Worm (Caenorhabditis elegans) whole organism, L1 larva: Measurements from ENCODE around the gene K08B5.1.

Source experiments
- C04F5.9 ChIP-seq: sonication (generic microtip); optimal IDR thresholded peaks from 2 replicates; lab custom pipeline; 2016; ENCODE audit warnings: missing genetic modification characterization, missing compliant biosample characterization
- C16A3.4 ChIP-seq: fragments of 150-350 bp; optimal IDR thresholded peaks from 2 replicates; lab custom pipeline; 2014; ENCODE audit warnings: missing biosample characterization, missing genetic modification characterization
- C34B4.2 ChIP-seq: sonication (generic microtip); optimal IDR thresholded peaks from 2 replicates; lab custom pipeline; 2017; ENCODE audit warnings: mild to moderate bottlenecking, missing genetic modification characterization, missing compliant biosample characterization
- blmp-1 ChIP-seq: fragments of 150-350 bp; optimal IDR thresholded peaks from 2 replicates; lab custom pipeline; 2014; ENCODE audit warnings: missing biosample characterization, missing genetic modification characterization
- ceh-63 ChIP-seq: fragments of 200-800 bp; sonication (Bioruptor generic); optimal IDR thresholded peaks from 2 replicates; lab custom pipeline; 2018; ENCODE audit warnings: mild to moderate bottlenecking, missing genetic modification characterization, missing compliant biosample characterization
- ceh-8 ChIP-seq: fragments of 200-800 bp; sonication (Bioruptor generic); optimal IDR thresholded peaks from 2 replicates; lab custom pipeline; 2018; ENCODE audit warnings: mild to moderate bottlenecking, missing genetic modification characterization, moderate library complexity, missing compliant biosample characterization
- ceh-88 ChIP-seq: fragments of 200-800 bp; sonication (Bioruptor generic); IDR thresholded peaks from 2 replicates; pipeline ENCODE4 v1.3.6; 2022; ENCODE audit warnings: missing genetic modification characterization, missing compliant biosample characterization
- ces-1 ChIP-seq: fragments of 150-350 bp; optimal IDR thresholded peaks from 2 replicates; lab custom pipeline; 2014; ENCODE audit warnings: missing biosample characterization, missing genetic modification reagents, missing genetic modification characterization
- dpl-1 ChIP-seq, 3 experiments: fragments of 150-350 bp in 2 of 3; sonication (generic microtip) in 1 of 3; optimal IDR thresholded peaks; 2 replicates each; lab custom pipeline; 2014 to 2017; ENCODE audit warnings: missing biosample characterization in 3 of 3, missing genetic modification characterization in 3 of 3, missing genetic modification reagents in 3 of 3
- dsc-1 ChIP-seq: sonication (generic microtip); optimal IDR thresholded peaks from 2 replicates; lab custom pipeline; 2016; ENCODE audit warnings: mild to moderate bottlenecking, missing genetic modification characterization, missing compliant biosample characterization
- efl-1 ChIP-seq, 4 experiments: fragments of 150-350 bp; optimal IDR thresholded peaks in 3 of 4; peaks in 1 of 4; 1 replicate in 1 of 4; 2 replicates in 3 of 4; lab custom pipeline; 2014; ENCODE audit warnings: missing biosample characterization in 2 of 4, missing genetic modification characterization in 2 of 4, missing genetic modification reagents in 2 of 4
- elt-2 ChIP-seq: sonication (generic microtip); optimal IDR thresholded peaks from 2 replicates; lab custom pipeline; 2016; ENCODE audit warnings: missing genetic modification characterization, mild to moderate bottlenecking, inconsistent platforms, missing compliant biosample characterization, missing genetic modification reagents
- elt-3 ChIP-seq, 6 experiments: fragments of 150-350 bp in 1 of 6; sonication (generic microtip); optimal IDR thresholded peaks; 2 replicates each; lab custom pipeline; 2017 to 2018; ENCODE audit warnings: missing biosample characterization in 6 of 6, missing genetic modification characterization in 6 of 6, inconsistent platforms in 1 of 6
- fkh-10 ChIP-seq: sonication (generic microtip); optimal IDR thresholded peaks from 2 replicates; lab custom pipeline; 2017; ENCODE audit warnings: missing biosample characterization, missing genetic modification reagents, missing genetic modification characterization
- fkh-4 ChIP-seq: sonication (generic microtip); optimal IDR thresholded peaks from 2 replicates; lab custom pipeline; 2016; ENCODE audit warnings: missing compliant biosample characterization, missing genetic modification characterization, borderline replicate concordance
- fkh-8 ChIP-seq: sonication (generic microtip); optimal IDR thresholded peaks from 2 replicates; lab custom pipeline; 2016; ENCODE audit warnings: mild to moderate bottlenecking, missing genetic modification characterization, missing compliant biosample characterization
- fos-1 ChIP-seq: fragments of 150-350 bp; optimal IDR thresholded peaks from 2 replicates; lab custom pipeline; 2014; ENCODE audit warnings: missing biosample characterization, missing genetic modification characterization
- hpl-2 ChIP-seq: fragments of 150-350 bp; optimal IDR thresholded peaks from 2 replicates; lab custom pipeline; 2014; ENCODE audit warnings: missing biosample characterization, missing genetic modification reagents, missing genetic modification characterization
- irx-1 ChIP-seq: sonication (generic microtip); optimal IDR thresholded peaks from 2 replicates; lab custom pipeline; 2016; ENCODE audit warnings: missing genetic modification characterization, missing compliant biosample characterization
- isw-1 ChIP-seq: fragments of 200-800 bp; sonication (Bioruptor generic); IDR thresholded peaks from 2 replicates; pipeline ENCODE4 v1.3.6; 2022; ENCODE audit warnings: missing genetic modification characterization, missing compliant biosample characterization
- jun-1 ChIP-seq: fragments of 150-350 bp; optimal IDR thresholded peaks from 2 replicates; lab custom pipeline; 2014; ENCODE audit warnings: missing biosample characterization, missing genetic modification reagents, missing genetic modification characterization
- lin-13 ChIP-seq: fragments of 150-350 bp; optimal IDR thresholded peaks from 2 replicates; lab custom pipeline; 2014; ENCODE audit warnings: missing biosample characterization, missing genetic modification reagents, missing genetic modification characterization
- lin-14 ChIP-seq: fragments of 200-800 bp; sonication (Bioruptor generic); optimal IDR thresholded peaks from 2 replicates; lab custom pipeline; 2018; ENCODE audit warnings: mild to moderate bottlenecking, missing genetic modification characterization, moderate library complexity, missing compliant biosample characterization
- lin-15B ChIP-seq: fragments of 150-350 bp; sonication (generic microtip); optimal IDR thresholded peaks from 3 replicates; lab custom pipeline; 2014; ENCODE audit warnings: missing biosample characterization, missing genetic modification characterization
- lir-3 ChIP-seq: sonication (generic microtip); optimal IDR thresholded peaks from 2 replicates; lab custom pipeline; 2016; ENCODE audit warnings: mild to moderate bottlenecking, missing genetic modification characterization, moderate library complexity, missing compliant biosample characterization; ENCODE audit not compliant: poor library complexity
- lsy-2 ChIP-seq, 2 experiments: fragments of 150-350 bp; optimal IDR thresholded peaks; 2 replicates each; lab custom pipeline; 2014; ENCODE audit warnings: missing biosample characterization in 2 of 2, missing genetic modification characterization in 2 of 2
- mab-9 ChIP-seq: fragments of 200-800 bp; sonication (Bioruptor generic); IDR thresholded peaks from 2 replicates; pipeline ENCODE4 v1.3.6; 2022; ENCODE audit warnings: missing genetic modification reagents, missing genetic modification characterization, missing compliant biosample characterization
- mdl-1 ChIP-seq, 2 experiments: fragments of 150-350 bp; optimal IDR thresholded peaks; 2 replicates each; lab custom pipeline; 2014 to 2017; ENCODE audit warnings: missing biosample characterization in 2 of 2, missing genetic modification characterization in 2 of 2, inconsistent platforms in 1 of 2
- mep-1 ChIP-seq: fragments of 150-350 bp; optimal IDR thresholded peaks from 2 replicates; lab custom pipeline; 2014; ENCODE audit warnings: missing biosample characterization, missing genetic modification characterization
- nhr-11 ChIP-seq: fragments of 150-350 bp; optimal IDR thresholded peaks from 2 replicates; lab custom pipeline; 2014; ENCODE audit warnings: missing biosample characterization, missing genetic modification characterization
- nhr-20 ChIP-seq: sonication (generic microtip); optimal IDR thresholded peaks from 2 replicates; lab custom pipeline; 2016; ENCODE audit warnings: mild to moderate bottlenecking, missing genetic modification characterization, missing compliant biosample characterization
- nhr-28 ChIP-seq: fragments of 150-350 bp; optimal IDR thresholded peaks from 2 replicates; lab custom pipeline; 2014; ENCODE audit warnings: missing biosample characterization, missing genetic modification characterization
- nhr-77 ChIP-seq: fragments of 150-350 bp; optimal IDR thresholded peaks from 2 replicates; lab custom pipeline; 2014; ENCODE audit warnings: missing biosample characterization, missing genetic modification characterization
- nhr-84 ChIP-seq: sonication (generic microtip); optimal IDR thresholded peaks from 2 replicates; lab custom pipeline; 2017; ENCODE audit warnings: missing biosample characterization, missing genetic modification characterization
- nhr-85 ChIP-seq: sonication (generic microtip); peaks from one replicate; lab custom pipeline; 2016; ENCODE audit warnings: missing genetic modification characterization, inconsistent platforms, missing compliant biosample characterization
- pag-3 ChIP-seq: sonication (generic microtip); optimal IDR thresholded peaks from 2 replicates; lab custom pipeline; 2017; ENCODE audit warnings: missing genetic modification characterization, mild to moderate bottlenecking, missing compliant biosample characterization, antibody characterized with exemption, borderline replicate concordance; ENCODE audit not compliant: insufficient read depth
- pax-3 ChIP-seq: fragments of 200-800 bp; sonication (Bioruptor generic); optimal IDR thresholded peaks from 2 replicates; lab custom pipeline; 2018; ENCODE audit warnings: mild to moderate bottlenecking, missing genetic modification characterization, moderate library complexity, missing compliant biosample characterization
- skn-1 ChIP-seq: fragments of 150-350 bp; optimal IDR thresholded peaks from 2 replicates; lab custom pipeline; 2014; ENCODE audit warnings: missing biosample characterization, missing genetic modification characterization
- snpc-4 ChIP-seq: fragments of 150-350 bp; optimal IDR thresholded peaks from 2 replicates; lab custom pipeline; 2014; ENCODE audit warnings: missing biosample characterization, missing genetic modification characterization
- snu-23 ChIP-seq: sonication (generic microtip); optimal IDR thresholded peaks from 2 replicates; lab custom pipeline; 2016; ENCODE audit warnings: missing genetic modification characterization, missing compliant biosample characterization
- sptf-1 ChIP-seq: fragments of 150-350 bp; optimal IDR thresholded peaks from 2 replicates; lab custom pipeline; 2014; ENCODE audit warnings: missing biosample characterization, missing genetic modification characterization
- tlp-1 ChIP-seq: fragments of 150-350 bp; optimal IDR thresholded peaks from 2 replicates; lab custom pipeline; 2014; ENCODE audit warnings: missing biosample characterization, missing genetic modification characterization
- unc-130 ChIP-seq: fragments of 150-350 bp; optimal IDR thresholded peaks from 2 replicates; lab custom pipeline; 2017; ENCODE audit warnings: missing biosample characterization, missing genetic modification characterization, inconsistent platforms
- unc-62 ChIP-seq: fragments of 150-350 bp; optimal IDR thresholded peaks from 2 replicates; lab custom pipeline; 2014; ENCODE audit warnings: missing biosample characterization, missing genetic modification reagents, missing genetic modification characterization
- unc-98 ChIP-seq: fragments of 200-800 bp; sonication (Bioruptor generic); IDR thresholded peaks from 2 replicates; pipeline ENCODE4 v1.3.6; 2022; ENCODE audit warnings: missing genetic modification characterization, missing compliant biosample characterization
- xbp-1 ChIP-seq: sonication (generic microtip); optimal IDR thresholded peaks from 2 replicates; lab custom pipeline; 2016; ENCODE audit warnings: missing genetic modification characterization, missing compliant biosample characterization

K08B5.1 gene

ce11 chrX:16590803-16591202 lies 32.6 kb downstream of the K08B5.1 start (continued):
- TF ChIP-seq isw-1 (GFP tag; lab: Robert Waterston, UW): no peak
- TF ChIP-seq xbp-1 (tag; lab: Kevin White, UChicago): peak; percentile 46
- peak; percentile 53 for TF ChIP-seq skn-1 (tag; lab: Kevin White, UChicago)
- peak; percentile 63 for TF ChIP-seq lir-3 (tag; lab: Kevin White, UChicago)
- peak; percentile 15 for TF ChIP-seq snpc-4 (tag; lab: Kevin White, UChicago)
- peak; percentile 56; the same call in 1 of the 2 replicates for TF ChIP-seq ceh-88 (GFP tag; lab: Robert Waterston, UW)
- peak; percentile 81 for TF ChIP-seq mep-1 (tag; lab: Kevin White, UChicago)
- TF ChIP-seq fos-1 (tag; lab: Kevin White, UChicago): peak; percentile 52
- peak; percentile 14 for TF ChIP-seq unc-130 (tag; lab: Kevin White, UChicago)
- no peak for TF ChIP-seq lin-13 (GFP tag; lab: Kevin White, UChicago)
- TF ChIP-seq blmp-1 (tag; lab: Kevin White, UChicago): peak; percentile 26
- peak; percentile 70 for TF ChIP-seq lin-14 (GFP tag; lab: Kevin White, UChicago)
- TF ChIP-seq nhr-77: peak; percentile 61
- TF ChIP-seq pax-3: peak; percentile 26
- TF ChIP-seq dsc-1 (tag; lab: Kevin White, UChicago): peak; percentile 76
- peak; percentile 71 for TF ChIP-seq C16A3.4 (tag; lab: Kevin White, UChicago)
- TF ChIP-seq C34B4.2: no peak
- no peak for TF ChIP-seq tlp-1 (tag; lab: Kevin White, UChicago)
- TF ChIP-seq fkh-10: peak; percentile 51
- TF ChIP-seq unc-62 (GFP tag; lab: Kevin White, UChicago): no peak
- TF ChIP-seq hpl-2 (GFP tag; lab: Kevin White, UChicago): no peak
- TF ChIP-seq nhr-85: peak; percentile 63
- no peak for TF ChIP-seq nhr-11
- TF ChIP-seq jun-1: peak; percentile 27
- TF ChIP-seq efl-1 (optimal IDR thresholded peaks at IDR 0.05; lab: Kevin White, UChicago): peak; percentile 28
- peak in 1 of 2 experiments; percentile 83 for TF ChIP-seq efl-1 (GFP tag; optimal IDR thresholded peaks at IDR 0.05 in 1 of 2; lab: Kevin White, UChicago)
- TF ChIP-seq ceh-8 (GFP tag; lab: Kevin White, UChicago): no peak
- TF ChIP-seq fkh-8 (tag; lab: Kevin White, UChicago): peak; percentile 64
- peak; percentile 33 to 61 for TF ChIP-seq lsy-2 (tag; optimal IDR thresholded peaks at IDR 0.05; lab: Kevin White, UChicago)
- peak; percentile 78 for TF ChIP-seq nhr-20 (tag; lab: Kevin White, UChicago)
- TF ChIP-seq irx-1 (tag; lab: Kevin White, UChicago): peak; percentile 52
- TF ChIP-seq unc-98 (GFP tag; lab: Robert Waterston, UW): no peak
- no peak for TF ChIP-seq elt-2
- peak in 1 of 2 experiments; percentile 76 for TF ChIP-seq mdl-1 (tag; optimal IDR thresholded peaks at IDR 0.05; lab: Kevin White, UChicago)
- TF ChIP-seq fkh-4 (tag; lab: Kevin White, UChicago): no peak
- TF ChIP-seq sptf-1 (tag; lab: Kevin White, UChicago): no peak
- TF ChIP-seq nhr-84: no peak
- no peak for TF ChIP-seq mab-9 (GFP tag; lab: Robert Waterston, UW)
- TF ChIP-seq nhr-28 (tag; lab: Kevin White, UChicago): no peak
- TF ChIP-seq ces-1 (GFP tag; lab: Kevin White, UChicago): no peak
- no peak for TF ChIP-seq C04F5.9 (tag; lab: Kevin White, UChicago)
- peak; percentile 87 for TF ChIP-seq snu-23 (GFP tag; lab: Kevin White, UChicago)
- no peak for TF ChIP-seq ceh-63 (GFP tag; lab: Kevin White, UChicago)
- peak in 2 of 3 experiments; percentile 7 to 21 for TF ChIP-seq dpl-1 (GFP tag; optimal IDR thresholded peaks at IDR 0.05; lab: Kevin White, UChicago)
- no peak for TF ChIP-seq lin-15B (tag; lab: Kevin White, UChicago)
- TF ChIP-seq elt-3 (tag; optimal IDR thresholded peaks at IDR 0.05; lab: Kevin White, UChicago): peak in 1 of 6 experiments; percentile 70
- TF ChIP-seq pag-3 (tag; lab: Kevin White, UChicago): no peak
